Worm (Caenorhabditis elegans): ENCODE results near the gene C35A5.5.

Gene C35A5.5

DNA sequence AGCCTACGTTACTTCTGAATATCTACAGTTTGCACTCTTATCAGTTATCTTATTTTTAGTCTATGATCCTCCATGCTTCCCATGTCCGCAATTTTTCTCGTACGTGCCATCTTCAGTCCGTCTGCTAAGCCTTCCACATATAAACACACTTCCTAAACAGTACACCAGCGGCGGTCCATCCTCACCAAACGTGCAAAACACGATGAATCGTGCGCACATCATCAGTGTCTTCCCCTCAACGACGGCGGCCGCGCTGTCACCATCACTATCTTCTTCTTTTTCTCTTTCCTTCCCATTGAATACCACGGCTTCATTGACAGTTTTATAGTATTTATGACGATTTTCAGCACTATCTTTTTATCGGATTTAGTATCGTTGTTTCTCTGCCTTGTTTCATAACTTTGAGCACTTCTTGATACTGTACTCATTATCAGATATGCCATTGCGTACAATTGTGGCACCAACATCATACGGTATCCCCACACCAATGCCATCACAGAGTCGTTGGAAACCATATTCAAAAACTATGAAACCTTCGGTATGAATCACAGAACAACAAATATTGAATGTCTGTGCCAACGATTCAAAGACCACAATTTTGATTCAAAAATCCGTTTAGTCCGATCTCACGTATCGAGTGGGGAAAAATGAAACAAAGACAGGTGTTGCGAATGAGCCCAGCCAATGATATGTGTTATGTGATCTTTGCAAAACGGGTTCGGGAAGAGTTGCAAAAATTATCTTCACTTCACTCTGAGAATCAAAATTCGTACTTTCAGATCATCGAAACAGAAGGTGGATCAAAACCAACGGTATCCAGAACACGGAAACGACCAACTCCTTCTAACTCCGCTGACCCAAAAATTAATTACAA, 32.5 kb upstream of the C35A5.5 start:
- TF ChIP-seq W03F9.2 (tag; optimal IDR thresholded peaks at IDR 0.05) = no peak
- TF ChIP-seq him-1 (tag; optimal IDR thresholded peaks at IDR 0.05) = no peak
- no peak for TF ChIP-seq dao-5 (tag; optimal IDR thresholded peaks at IDR 0.05)

DNA sequence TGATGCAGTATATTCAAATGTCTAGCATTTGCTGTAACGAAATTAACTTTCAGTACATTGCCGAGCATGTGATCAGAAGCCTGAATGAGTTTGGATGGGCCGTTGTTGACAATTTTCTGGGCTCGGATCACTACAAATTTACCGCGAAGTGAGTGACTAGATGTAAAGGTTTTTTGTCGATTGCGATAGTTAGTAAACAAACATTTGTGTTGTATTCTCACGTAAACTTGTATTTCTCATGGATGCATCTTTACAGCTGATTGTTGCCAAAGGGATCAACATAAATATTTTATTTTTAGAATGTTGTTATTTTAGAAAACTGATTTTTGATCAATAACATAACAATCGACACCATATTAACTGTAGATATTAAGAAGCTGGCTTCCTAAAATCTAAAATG, 31.6 kb upstream of the C35A5.5 start:
- TF ChIP-seq W03F9.2 (tag; optimal IDR thresholded peaks at IDR 0.05) = no peak
- TF ChIP-seq him-1 (tag; optimal IDR thresholded peaks at IDR 0.05) = no peak
- no peak for TF ChIP-seq dao-5 (tag; optimal IDR thresholded peaks at IDR 0.05)

DNA sequence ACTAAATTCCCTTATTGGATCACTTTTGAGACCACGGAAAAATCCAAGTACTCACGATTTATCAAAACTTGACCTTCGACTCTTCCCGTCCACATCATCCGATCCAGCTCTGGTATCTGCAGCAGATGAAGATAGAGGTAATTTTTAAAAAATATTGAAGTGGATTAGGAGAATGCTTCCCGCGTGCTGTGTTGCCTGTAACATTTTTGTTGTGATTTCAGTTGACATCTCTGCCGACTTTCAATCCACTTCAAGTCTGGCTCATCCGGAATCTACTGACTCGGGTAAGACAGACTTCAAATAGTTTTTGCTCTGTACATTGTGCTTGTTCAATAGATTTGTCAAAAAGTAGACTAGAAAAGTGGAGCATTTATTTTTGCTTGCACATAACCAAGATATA, 30.2 kb upstream of the C35A5.5 start:
- TF ChIP-seq him-1 (tag; optimal IDR thresholded peaks at IDR 0.05) = no peak
- no peak for TF ChIP-seq W03F9.2 (tag; optimal IDR thresholded peaks at IDR 0.05)
- TF ChIP-seq dao-5 (tag; optimal IDR thresholded peaks at IDR 0.05) = no peak

DNA sequence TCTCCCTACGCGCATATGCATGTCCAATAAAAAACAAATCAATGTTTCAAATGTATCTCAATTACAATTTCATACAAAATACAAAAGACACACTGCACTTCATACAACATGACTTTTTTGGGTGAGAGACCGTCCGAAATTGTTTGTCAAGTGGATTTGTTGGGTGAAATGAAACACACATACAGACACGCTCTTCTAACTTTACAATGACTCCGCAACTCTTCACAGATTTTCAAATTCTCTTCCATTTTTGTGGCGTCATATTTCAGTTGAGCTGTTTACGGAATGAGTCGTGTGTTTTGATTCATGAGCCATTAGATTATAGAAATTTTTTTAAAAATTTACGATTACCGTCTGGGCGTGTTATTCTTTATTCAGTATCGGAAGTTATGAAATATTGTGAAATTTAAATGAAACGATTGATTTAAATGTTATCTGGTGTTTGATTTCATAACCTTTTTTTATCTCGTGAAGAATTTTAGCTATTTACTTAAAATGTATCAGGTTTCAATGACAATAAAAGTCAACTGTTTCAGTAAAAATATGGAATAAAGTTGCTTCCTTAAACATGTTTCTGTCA, 28.7 kb upstream of the C35A5.5 start:
- TF ChIP-seq him-1 (tag; optimal IDR thresholded peaks at IDR 0.05) (peak; percentile 23), W03F9.2 (tag; optimal IDR thresholded peaks at IDR 0.05) (no peak)

DNA sequence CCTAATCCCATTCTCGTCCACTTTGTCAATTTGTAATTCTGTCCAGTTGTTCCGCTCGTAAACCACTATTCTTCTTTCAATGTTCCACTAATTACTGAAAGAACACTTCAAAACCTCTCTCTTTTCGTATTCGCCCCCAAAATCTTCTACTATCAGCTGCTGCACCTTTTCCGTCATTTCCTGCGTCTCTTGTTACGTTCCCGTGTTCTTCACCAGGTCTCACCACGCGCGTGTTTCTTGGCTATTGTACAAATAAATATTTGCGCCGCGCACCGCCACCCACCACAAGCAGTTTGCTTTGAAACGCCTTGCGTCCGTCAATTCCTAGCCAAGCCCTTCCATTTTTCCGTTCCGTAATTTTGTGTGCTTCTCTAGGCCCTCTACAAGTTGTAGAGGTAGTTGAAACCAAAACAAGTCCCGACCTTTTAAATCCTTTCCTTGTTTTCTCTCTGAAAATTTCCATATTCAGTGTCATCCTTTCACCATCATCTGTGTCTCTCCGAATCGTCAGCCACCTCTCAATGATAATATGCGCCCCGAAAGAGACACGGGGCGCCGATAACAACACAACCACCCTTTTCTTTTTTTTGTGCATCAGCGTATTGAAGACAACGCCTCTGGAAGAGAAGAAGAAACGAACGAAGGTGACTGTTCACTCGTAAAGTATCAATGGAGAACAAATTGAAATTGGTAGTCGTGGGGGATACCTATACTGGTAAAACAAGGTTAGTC, 27.4 kb upstream of the C35A5.5 start, which contains the start of the genes crp-1 and Y32F6B.9:
Gene crp-1 (plus strand): TSS at position 468 of the 732 bp plus-strand sequence.
Gene Y32F6B.9 (plus strand): TSS at position 603 of the 732 bp plus-strand sequence.
- TF ChIP-seq W03F9.2 (tag; optimal IDR thresholded peaks at IDR 0.05) (no peak), dao-5 (tag; optimal IDR thresholded peaks at IDR 0.05) (no peak), him-1 (tag; optimal IDR thresholded peaks at IDR 0.05) (no peak)

DNA sequence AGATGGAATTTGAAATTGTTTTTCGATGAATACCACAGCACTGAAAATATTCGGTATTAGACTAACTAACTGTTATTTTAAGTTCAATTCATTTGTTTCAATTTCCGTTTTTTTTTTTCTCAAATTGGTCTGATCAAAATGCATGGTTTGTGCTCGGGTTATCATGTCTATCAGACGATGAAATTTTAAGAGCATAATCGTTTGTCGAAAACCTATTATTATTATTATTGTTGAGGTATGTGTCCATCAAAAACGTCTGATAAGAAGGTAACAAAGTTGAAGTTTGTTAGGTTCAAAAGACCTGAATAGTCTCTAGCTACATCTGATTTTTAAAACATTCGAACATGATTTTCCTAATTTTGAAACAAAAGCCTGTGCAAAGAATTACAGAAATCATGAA, 21.7 kb upstream of the C35A5.5 start:
- TF ChIP-seq dao-5 (tag; optimal IDR thresholded peaks at IDR 0.05) (no peak), him-1 (tag; optimal IDR thresholded peaks at IDR 0.05) (no peak), W03F9.2 (tag; optimal IDR thresholded peaks at IDR 0.05) (no peak)

DNA sequence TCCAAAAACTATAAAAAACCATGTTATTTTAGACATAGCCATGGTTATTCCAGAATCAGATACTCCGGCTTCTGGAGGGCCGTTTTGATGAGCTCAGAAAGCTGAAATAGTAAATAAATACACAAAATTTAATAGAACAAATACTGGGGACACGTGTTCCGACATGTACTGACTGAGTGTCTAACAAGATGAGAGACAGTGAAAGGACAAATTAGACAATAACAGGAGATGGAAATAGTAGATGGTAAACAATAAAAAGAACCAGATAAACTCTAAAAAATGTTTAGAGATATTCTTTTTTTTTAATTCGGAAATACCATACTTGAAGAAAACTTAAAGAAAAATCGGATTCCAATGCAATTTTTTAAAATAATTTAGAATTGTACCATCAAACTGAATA, 21.0 kb upstream of the C35A5.5 start, which contains the start of gene Y32F6B.1:
Gene Y32F6B.1 (minus strand): TSS at position 101 of the 400 bp plus-strand sequence.
- no peak for TF ChIP-seq dao-5 (tag; optimal IDR thresholded peaks at IDR 0.05)
- no peak for TF ChIP-seq him-1 (tag; optimal IDR thresholded peaks at IDR 0.05)
- no peak for TF ChIP-seq W03F9.2 (tag; optimal IDR thresholded peaks at IDR 0.05)

DNA sequence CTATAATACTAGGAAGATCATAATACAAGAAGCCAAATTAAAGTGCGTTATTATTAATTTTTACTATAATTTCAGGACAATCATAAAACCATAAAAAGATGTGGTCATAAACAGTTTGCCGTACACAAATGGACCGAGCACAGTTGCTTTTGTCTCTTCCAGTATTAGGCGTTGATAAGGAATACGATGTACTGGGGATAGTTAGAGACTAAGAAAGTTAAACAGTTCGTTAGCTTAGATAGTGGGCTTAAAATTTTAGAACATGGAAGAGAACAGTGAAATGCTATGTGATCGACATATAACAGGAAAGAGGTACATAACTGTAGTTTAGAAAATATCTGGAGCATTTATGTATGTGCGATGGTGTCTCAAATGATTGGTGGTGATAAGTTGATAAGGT, 20.3 kb upstream of the C35A5.5 start:
- TF ChIP-seq W03F9.2 (tag; optimal IDR thresholded peaks at IDR 0.05) (no peak), dao-5 (tag; optimal IDR thresholded peaks at IDR 0.05) (no peak), him-1 (tag; optimal IDR thresholded peaks at IDR 0.05) (no peak)

DNA sequence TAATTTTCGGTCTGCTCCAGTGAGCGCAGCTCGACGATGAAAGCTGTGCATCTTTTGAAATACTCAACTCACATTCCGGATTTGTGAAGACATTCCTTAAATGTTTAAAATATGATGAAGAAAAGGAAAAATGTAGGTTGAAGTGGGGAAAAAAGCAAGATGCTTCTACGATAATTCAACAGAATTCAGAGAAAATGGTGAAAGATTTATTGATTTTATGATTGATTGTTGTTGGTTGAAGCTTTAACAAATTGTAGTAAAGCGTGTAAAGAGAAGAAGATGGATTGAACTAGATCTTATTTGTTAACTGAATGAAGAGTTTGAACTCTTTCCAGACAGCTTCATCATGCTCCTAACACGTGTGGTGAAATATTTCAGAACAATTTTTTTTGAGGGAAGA, 15.7 kb upstream of the C35A5.5 start, which contains the start of gene ncx-5:
Gene ncx-5 (minus strand): TSS at position 101 of the 400 bp plus-strand sequence.
- TF ChIP-seq W03F9.2 (tag; optimal IDR thresholded peaks at IDR 0.05) = no peak
- TF ChIP-seq him-1 (tag; optimal IDR thresholded peaks at IDR 0.05) = no peak
- TF ChIP-seq dao-5 (tag; optimal IDR thresholded peaks at IDR 0.05) = no peak

DNA sequence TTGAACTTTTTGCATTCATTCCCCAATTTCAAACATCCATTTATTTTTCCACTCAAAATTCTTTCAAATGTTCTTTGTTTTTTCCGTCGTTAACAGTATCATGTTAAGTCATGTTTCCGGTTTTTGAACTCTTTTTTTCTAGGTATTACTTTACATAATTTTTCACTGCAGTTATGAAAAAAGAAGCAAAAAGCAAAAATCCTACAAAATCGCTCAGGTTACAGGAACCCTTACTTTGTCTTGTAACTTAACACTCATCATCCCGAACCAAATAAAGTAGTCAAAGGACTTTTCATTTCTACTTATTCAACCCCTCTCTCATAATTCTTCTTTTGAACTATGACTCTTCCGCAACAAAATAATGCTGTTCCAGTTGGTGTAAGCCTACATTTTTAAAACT, 14.2 kb upstream of the C35A5.5 start, which contains the start of gene aqp-5:
Gene aqp-5 (plus strand): TSS at position 301 of the 400 bp plus-strand sequence.
- TF ChIP-seq him-1 (tag; optimal IDR thresholded peaks at IDR 0.05) = no peak
- no peak for TF ChIP-seq dao-5 (tag; optimal IDR thresholded peaks at IDR 0.05)

DNA sequence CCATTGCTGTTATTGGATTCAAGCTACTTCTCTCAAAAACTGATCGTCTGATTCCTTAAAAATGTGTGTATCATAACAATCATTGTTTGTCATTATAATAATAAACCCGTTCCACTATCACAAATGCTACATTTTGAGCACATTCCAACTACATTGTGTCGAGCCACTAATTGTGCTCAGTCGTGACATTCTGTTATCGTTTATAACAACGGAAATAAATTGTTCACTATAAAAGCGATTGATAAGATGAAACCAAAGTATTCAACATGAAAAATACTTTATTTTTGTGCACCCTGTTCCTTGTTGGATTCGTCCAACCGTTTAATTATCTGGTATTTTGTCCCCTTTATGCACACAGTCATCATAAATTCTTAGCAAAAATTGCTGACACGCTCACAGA, 12.5 kb upstream of the C35A5.5 start, which contains the start of gene ugt-33:
Gene ugt-33 (plus strand): TSS at position 260 of the 400 bp plus-strand sequence.
- TF ChIP-seq W03F9.2 (tag; optimal IDR thresholded peaks at IDR 0.05) (no peak), him-1 (tag; optimal IDR thresholded peaks at IDR 0.05) (no peak)

DNA sequence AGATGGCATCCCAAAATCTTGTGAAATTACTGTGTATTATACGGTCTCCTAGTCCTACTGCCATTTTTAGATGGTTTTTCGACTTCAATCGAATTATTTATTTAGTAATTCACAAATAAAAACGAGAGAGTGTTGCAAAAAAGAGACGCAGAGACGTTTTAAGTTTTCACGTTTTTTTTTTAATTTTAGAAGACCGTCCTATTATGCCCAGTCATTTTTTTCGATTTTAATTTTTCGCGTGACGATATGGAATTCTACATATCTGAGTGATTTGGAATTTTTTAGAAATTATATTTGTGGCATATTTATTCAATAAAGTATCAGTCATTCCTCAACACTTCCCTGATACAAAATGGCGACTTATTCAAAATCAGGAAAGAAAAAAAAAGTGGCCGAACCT, 8.9 kb upstream of the C35A5.5 start, which contains the start of gene C35A5.4:
Gene C35A5.4 (plus strand): TSS at position 301 of the 400 bp plus-strand sequence.
- TF ChIP-seq him-1 (tag; optimal IDR thresholded peaks at IDR 0.05) (no peak), W03F9.2 (tag; optimal IDR thresholded peaks at IDR 0.05) (no peak), dao-5 (tag; optimal IDR thresholded peaks at IDR 0.05) (no peak)

DNA sequence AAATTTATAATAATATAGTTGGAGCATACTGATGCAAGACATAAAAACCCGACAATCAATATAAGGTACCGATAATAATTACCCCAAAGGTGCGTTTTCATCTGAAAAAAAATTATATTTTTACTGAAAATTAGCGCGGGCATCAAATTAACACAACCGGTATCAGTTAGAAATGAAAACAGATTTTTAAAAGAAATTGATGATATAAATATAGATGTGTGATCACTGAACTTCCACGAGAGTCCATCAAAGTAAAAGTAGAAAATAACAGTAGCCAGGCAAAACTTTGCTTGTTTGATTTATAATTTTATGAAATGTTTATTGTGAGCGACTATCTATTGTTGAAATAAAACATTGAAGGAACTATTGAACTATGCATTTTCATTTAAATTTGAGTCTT, 4.4 kb upstream of the C35A5.5 start, which contains the start of gene C35A5.3:
Gene C35A5.3 (minus strand): TSS at position 101 of the 400 bp plus-strand sequence.
- TF ChIP-seq W03F9.2 (tag; optimal IDR thresholded peaks at IDR 0.05) (no peak), him-1 (tag; optimal IDR thresholded peaks at IDR 0.05) (no peak), dao-5 (tag; optimal IDR thresholded peaks at IDR 0.05) (no peak)
